Fruit fly (Drosophila melanogaster) whole organism, embryonic: ENCODE data around the gene Ogdh.

Experiments
- Bgb ChIP-seq: fragments of 200-800 bp; sonication (Bioruptor generic); IDR thresholded peaks from 2 replicates; pipeline ENCODE4 v1.3.6; 2022; ENCODE audit warnings: missing biosample characterization, missing genetic modification characterization; ENCODE audit not compliant: partially characterized antibody
- Bteb2 ChIP-seq: fragments of 200-800 bp; sonication (Bioruptor generic); optimal IDR thresholded peaks from 2 replicates; lab custom pipeline; 2016; ENCODE audit warnings: missing biosample characterization, missing genetic modification characterization
- CG10274 ChIP-seq: fragments of 200-800 bp; sonication (Bioruptor generic); optimal IDR thresholded peaks from 3 replicates; lab custom pipeline; 2017; ENCODE audit warnings: missing biosample characterization, mild to moderate bottlenecking, missing genetic modification characterization
- CG10431 ChIP-seq: fragments of 200-800 bp; sonication (Bioruptor generic); optimal IDR thresholded peaks from 3 replicates; lab custom pipeline; 2018; ENCODE audit warnings: missing biosample characterization, mild to moderate bottlenecking, missing genetic modification characterization
- CG12219 ChIP-seq: fragments of 200-800 bp; sonication (Bioruptor generic); optimal IDR thresholded peaks from 3 replicates; lab custom pipeline; 2018; ENCODE audit warnings: missing biosample characterization, mild to moderate bottlenecking, missing genetic modification characterization
- CG13775 ChIP-seq: fragments of 200-800 bp; sonication (Bioruptor generic); optimal IDR thresholded peaks from 3 replicates; lab custom pipeline; 2017; ENCODE audit warnings: missing biosample characterization, mild to moderate bottlenecking, missing genetic modification characterization
- CG14667 ChIP-seq: fragments of 200-800 bp; sonication (Bioruptor generic); IDR thresholded peaks from 2 replicates; pipeline ENCODE4 v1.3.6; 2022; ENCODE audit warnings: missing biosample characterization, missing genetic modification characterization
- CG14710 ChIP-seq: fragments of 200-800 bp; sonication (Bioruptor generic); optimal IDR thresholded peaks from 3 replicates; lab custom pipeline; 2019; ENCODE audit warnings: missing biosample characterization, mild to moderate bottlenecking, missing genetic modification characterization, moderate library complexity
- CG15073 ChIP-seq: fragments of 200-800 bp; sonication (Bioruptor generic); optimal IDR thresholded peaks from 2 replicates; lab custom pipeline; 2016; ENCODE audit warnings: missing biosample characterization, missing genetic modification characterization
- CG16813 ChIP-seq: fragments of 200-800 bp; sonication (Bioruptor generic); IDR thresholded peaks from 3 replicates; pipeline ENCODE4 v1.3.6; 2022; ENCODE audit warnings: missing biosample characterization, missing genetic modification characterization; ENCODE audit not compliant: partially characterized antibody
- CG17802 ChIP-seq: fragments of 200-800 bp; sonication (Bioruptor generic); optimal IDR thresholded peaks from 2 replicates; lab custom pipeline; 2018; ENCODE audit warnings: missing biosample characterization, mild to moderate bottlenecking, missing genetic modification characterization, moderate library complexity
- CG18262 ChIP-seq: fragments of 200-800 bp; optimal IDR thresholded peaks from 3 replicates; lab custom pipeline; 2019; ENCODE audit warnings: missing biosample characterization, mild to moderate bottlenecking, missing genetic modification characterization, moderate library complexity
- CG2202 ChIP-seq: fragments of 200-800 bp; sonication (Bioruptor generic); optimal IDR thresholded peaks from 2 replicates; lab custom pipeline; 2018; ENCODE audit warnings: missing biosample characterization, mild to moderate bottlenecking, missing genetic modification characterization
- CG31441 ChIP-seq: fragments of 200-800 bp; sonication (Bioruptor generic); IDR thresholded peaks from 2 replicates; pipeline ENCODE4 v1.3.6; 2022; ENCODE audit warnings: missing biosample characterization, missing genetic modification characterization
- CG3838 ChIP-seq: fragments of 200-800 bp; sonication (Bioruptor generic); optimal IDR thresholded peaks from 3 replicates; lab custom pipeline; 2016; ENCODE audit warnings: missing biosample characterization, missing genetic modification characterization
- CG3995 ChIP-seq: fragments of 200-800 bp; sonication (Bioruptor generic); optimal IDR thresholded peaks from 3 replicates; lab custom pipeline; 2016; ENCODE audit warnings: missing biosample characterization, missing genetic modification characterization
- CG4820 ChIP-seq: fragments of 200-800 bp; sonication (Bioruptor generic); optimal IDR thresholded peaks from 3 replicates; lab custom pipeline; 2016; ENCODE audit warnings: missing biosample characterization, missing genetic modification characterization
- CG4854 ChIP-seq: fragments of 200-800 bp; sonication (Bioruptor generic); optimal IDR thresholded peaks from 2 replicates; lab custom pipeline; 2016; ENCODE audit warnings: missing biosample characterization, missing genetic modification characterization, inconsistent platforms
- CG6813 ChIP-seq: fragments of 200-800 bp; sonication (Bioruptor generic); optimal IDR thresholded peaks from 2 replicates; lab custom pipeline; 2017; ENCODE audit warnings: missing biosample characterization, missing genetic modification characterization, mild to moderate bottlenecking, moderate library complexity, missing genetic modification reagents
- CG7987 ChIP-seq: fragments of 200-800 bp; sonication (Bioruptor generic); optimal IDR thresholded peaks from 2 replicates; lab custom pipeline; 2018; ENCODE audit warnings: missing biosample characterization, mild to moderate bottlenecking, missing genetic modification characterization, moderate library complexity
- CG8089 ChIP-seq: fragments of 200-800 bp; sonication (Bioruptor generic); optimal IDR thresholded peaks from 3 replicates; lab custom pipeline; 2016; ENCODE audit warnings: missing biosample characterization, missing genetic modification characterization
- CG8281 ChIP-seq: fragments of 200-800 bp; sonication (Bioruptor generic); optimal IDR thresholded peaks from 2 replicates; lab custom pipeline; 2018; ENCODE audit warnings: missing biosample characterization, mild to moderate bottlenecking, missing genetic modification characterization, moderate library complexity
- CG8388 ChIP-seq: fragments of 200-800 bp; sonication (Bioruptor generic); optimal IDR thresholded peaks from 2 replicates; lab custom pipeline; 2019; ENCODE audit warnings: missing biosample characterization, mild to moderate bottlenecking, missing genetic modification characterization, moderate library complexity
- CG9437 ChIP-seq: fragments of 200-800 bp; sonication (Bioruptor generic); optimal IDR thresholded peaks from 2 replicates; lab custom pipeline; 2018; ENCODE audit warnings: missing biosample characterization, mild to moderate bottlenecking, missing genetic modification characterization
- CG9817 ChIP-seq: fragments of 200-800 bp; sonication (Bioruptor generic); optimal IDR thresholded peaks from 2 replicates; lab custom pipeline; 2018; ENCODE audit warnings: missing biosample characterization, mild to moderate bottlenecking, missing genetic modification characterization, moderate library complexity
- Doc3 ChIP-seq: fragments of 200-800 bp; sonication (Bioruptor generic); IDR thresholded peaks from 3 replicates; pipeline ENCODE4 v1.3.6; 2022; ENCODE audit warnings: missing biosample characterization, missing genetic modification characterization; ENCODE audit not compliant: partially characterized antibody
- Eip74EF ChIP-seq, 2 experiments: fragments of 200-800 bp in 1 of 2; fragments of >200 bp in 1 of 2; sonication (Bioruptor generic) in 1 of 2; optimal IDR thresholded peaks; 2 replicates each; lab custom pipeline; 2017 to 2019; ENCODE audit warnings: missing biosample characterization in 2 of 2, missing genetic modification characterization in 2 of 2, mild to moderate bottlenecking in 1 of 2, moderate library complexity in 1 of 2
- Fer3 ChIP-seq: fragments of 200-800 bp; sonication (Bioruptor generic); optimal IDR thresholded peaks from 2 replicates; lab custom pipeline; 2018; ENCODE audit warnings: missing biosample characterization, mild to moderate bottlenecking, missing genetic modification characterization, moderate library complexity
- Hey ChIP-seq: fragments of 200-800 bp; sonication (Bioruptor generic); optimal IDR thresholded peaks from 3 replicates; lab custom pipeline; 2018; ENCODE audit warnings: missing biosample characterization, mild to moderate bottlenecking, missing genetic modification characterization
- Hr3 ChIP-seq: fragments of 200-800 bp; sonication (Bioruptor generic); optimal IDR thresholded peaks from 3 replicates; lab custom pipeline; 2016; ENCODE audit warnings: missing biosample characterization, missing genetic modification characterization
- MESR4 ChIP-seq: fragments of 200-800 bp; sonication (Bioruptor generic); optimal IDR thresholded peaks from 2 replicates; lab custom pipeline; 2018; ENCODE audit warnings: missing biosample characterization, mild to moderate bottlenecking, missing genetic modification characterization, moderate library complexity
- Rx ChIP-seq: fragments of 200-800 bp; sonication (Bioruptor generic); IDR thresholded peaks from 2 replicates; pipeline ENCODE4 v1.3.6; 2022; ENCODE audit warnings: missing biosample characterization, missing genetic modification characterization
- aop ChIP-seq: fragments of 200-800 bp; sonication (Bioruptor generic); IDR thresholded peaks from 2 replicates; pipeline ENCODE4 v1.3.6; 2022; ENCODE audit warnings: missing biosample characterization, missing genetic modification characterization
- ase ChIP-seq: fragments of 200-800 bp; sonication (Bioruptor generic); IDR thresholded peaks from 3 replicates; pipeline ENCODE4 v1.3.6; 2022; ENCODE audit warnings: missing biosample characterization, missing genetic modification characterization
- bowl ChIP-seq: fragments of 200-800 bp; sonication (Bioruptor generic); IDR thresholded peaks from 2 replicates; pipeline ENCODE4 v1.3.6; 2022; ENCODE audit warnings: missing biosample characterization, missing genetic modification characterization
- dysf ChIP-seq: fragments of 200-800 bp; sonication (Bioruptor generic); IDR thresholded peaks from 3 replicates; pipeline ENCODE4 v1.3.6; 2022; ENCODE audit warnings: missing biosample characterization, missing genetic modification characterization
- emc ChIP-seq: fragments of 200-800 bp; sonication (Bioruptor generic); optimal IDR thresholded peaks from 2 replicates; lab custom pipeline; 2016; ENCODE audit warnings: missing biosample characterization, missing genetic modification characterization
- eyg ChIP-seq: fragments of 200-800 bp; sonication (Bioruptor generic); optimal IDR thresholded peaks from 3 replicates; lab custom pipeline; 2016; ENCODE audit warnings: missing biosample characterization, missing genetic modification characterization
- gsb ChIP-seq: fragments of 200-800 bp; sonication (Bioruptor generic); IDR thresholded peaks from 2 replicates; pipeline ENCODE4 v1.3.6; 2022; ENCODE audit warnings: missing biosample characterization, missing genetic modification characterization
- ind ChIP-seq: fragments of 200-800 bp; sonication (Bioruptor generic); optimal IDR thresholded peaks from 3 replicates; lab custom pipeline; 2016; ENCODE audit warnings: missing biosample characterization, missing genetic modification characterization
- mirr ChIP-seq: fragments of 200-800 bp; sonication (Bioruptor generic); optimal IDR thresholded peaks from 3 replicates; lab custom pipeline; 2018; ENCODE audit warnings: missing biosample characterization, mild to moderate bottlenecking, missing genetic modification characterization
- nerfin-2 ChIP-seq: fragments of 200-800 bp; sonication (Bioruptor generic); IDR thresholded peaks from 2 replicates; pipeline ENCODE4 v1.3.6; 2022; ENCODE audit warnings: missing biosample characterization, missing genetic modification characterization; ENCODE audit not compliant: partially characterized antibody
- pita ChIP-seq: fragments of 200-800 bp; sonication (Bioruptor generic); optimal IDR thresholded peaks from 2 replicates; lab custom pipeline; 2017; ENCODE audit warnings: missing biosample characterization, mild to moderate bottlenecking, missing genetic modification characterization
- ssp ChIP-seq: fragments of 200-800 bp; sonication (Bioruptor generic); IDR thresholded peaks from 2 replicates; pipeline ENCODE4 v1.3.6; 2022; ENCODE audit warnings: missing biosample characterization, missing genetic modification characterization
- tup ChIP-seq: fragments of 200-800 bp; sonication (Bioruptor generic); optimal IDR thresholded peaks from 2 replicates; lab custom pipeline; 2016; ENCODE audit warnings: missing biosample characterization, mild to moderate bottlenecking, missing genetic modification characterization, moderate library complexity
- yki ChIP-seq: fragments of >200 bp; optimal IDR thresholded peaks from 3 replicates; lab custom pipeline; 2018
- z ChIP-seq: fragments of 200-800 bp; sonication (Bioruptor generic); IDR thresholded peaks from 3 replicates; pipeline ENCODE4 v1.3.6; 2022; ENCODE audit warnings: missing biosample characterization, missing genetic modification characterization
- zen ChIP-seq: fragments of 200-800 bp; sonication (Bioruptor generic); optimal IDR thresholded peaks from 3 replicates; lab custom pipeline; 2018; ENCODE audit warnings: missing biosample characterization, mild to moderate bottlenecking, missing genetic modification characterization, moderate library complexity

The Ogdh gene

dm6 chr3L:16986062-16987013, 31.7 kb downstream of the Ogdh start (continued):
- no peak for TF ChIP-seq gsb (GFP tag; lab: Robert Waterston, UW)
- no peak for TF ChIP-seq CG2202 (tag; lab: Kevin White, UChicago)
- no peak for TF ChIP-seq CG6813
- TF ChIP-seq CG7987 (GFP tag; lab: Kevin White, UChicago), result no peak
- TF ChIP-seq Rx (GFP tag; lab: Robert Waterston, UW), result no peak
- no peak for TF ChIP-seq nerfin-2 (GFP tag; lab: Robert Waterston, UW)
- TF ChIP-seq pita (GFP tag; lab: Kevin White, UChicago), result no peak
- no peak for TF ChIP-seq CG3995
- TF ChIP-seq CG8281, result peak; percentile 24
- peak; percentile 48 for TF ChIP-seq CG4820 (GFP tag; lab: Kevin White, UChicago)
- TF ChIP-seq Bteb2 (GFP tag; lab: Kevin White, UChicago), result no peak
- TF ChIP-seq ind (GFP tag; lab: Kevin White, UChicago), result peak; percentile 29
- TF ChIP-seq dysf (GFP tag; lab: Robert Waterston, UW), result peak; percentile 55
- TF ChIP-seq CG18262 (tag; lab: Kevin White, UChicago), result peak; percentile 81
- no peak for TF ChIP-seq zen (tag; lab: Kevin White, UChicago)
- peak; percentile 19 for TF ChIP-seq CG17802 (tag; lab: Kevin White, UChicago)
- TF ChIP-seq CG9817 (tag; lab: Kevin White, UChicago), result peak; percentile 23
- TF ChIP-seq CG8388, result peak; percentile 41
- peak; percentile 63 for TF ChIP-seq CG31441
- no peak for TF ChIP-seq tup (GFP tag; lab: Kevin White, UChicago)
- TF ChIP-seq Eip74EF (GFP tag; optimal IDR thresholded peaks at IDR 0.05; lab: Kevin White, UChicago), result no peak
- TF ChIP-seq CG16813 (GFP tag; lab: Robert Waterston, UW), result no peak
- TF ChIP-seq Fer3, result no peak
- TF ChIP-seq emc (GFP tag; lab: Kevin White, UChicago), result no peak
- no peak for TF ChIP-seq ssp (GFP tag; lab: Robert Waterston, UW)
- TF ChIP-seq CG12219 (GFP tag; lab: Kevin White, UChicago), result peak; percentile 26
- no peak for TF ChIP-seq yki (lab: Kevin White, UChicago)
- no peak for TF ChIP-seq aop (GFP tag; lab: Robert Waterston, UW)
- peak; percentile 20; the same call in 1 of the 3 replicates for TF ChIP-seq ase (GFP tag; lab: Robert Waterston, UW)
- TF ChIP-seq MESR4 (GFP tag; lab: Kevin White, UChicago), result no peak
- no peak for TF ChIP-seq CG3838 (GFP tag; lab: Kevin White, UChicago)
- peak; percentile 14; the same call in 1 of the 2 replicates for TF ChIP-seq bowl (GFP tag; lab: Robert Waterston, UW)
- peak; percentile 80 for TF ChIP-seq CG9437 (GFP tag; lab: Kevin White, UChicago)
- TF ChIP-seq eyg (GFP tag; lab: Kevin White, UChicago), result no peak
- TF ChIP-seq CG14667 (GFP tag; lab: Robert Waterston, UW), result peak; percentile 31; the same call in 1 of the 2 replicates
- TF ChIP-seq CG10274 (GFP tag; lab: Kevin White, UChicago), result no peak
- no peak for TF ChIP-seq CG15073 (GFP tag; lab: Kevin White, UChicago)
- TF ChIP-seq mirr, result no peak
- no peak for TF ChIP-seq Hey (tag; lab: Kevin White, UChicago)
- no peak for TF ChIP-seq Bgb
- TF ChIP-seq Hr3 (GFP tag; lab: Kevin White, UChicago), result peak; percentile 29
- TF ChIP-seq CG8089 (GFP tag; lab: Kevin White, UChicago), result peak; percentile 2
- no peak for TF ChIP-seq Doc3 (GFP tag; lab: Robert Waterston, UW)
- TF ChIP-seq CG4854 (GFP tag; lab: Kevin White, UChicago), result no peak
- TF ChIP-seq CG10431 (GFP tag; lab: Kevin White, UChicago), result no peak
- TF ChIP-seq CG13775 (GFP tag; lab: Kevin White, UChicago), result peak; percentile 52
- TF ChIP-seq z (GFP tag; lab: Robert Waterston, UW), result peak; percentile 43; the same call in 1 of the 3 replicates
- peak; percentile 27 for TF ChIP-seq CG14710 (tag; lab: Kevin White, UChicago)
